Worm (Caenorhabditis elegans): ENCODE data around the gene fbxa-115.

Gene fbxa-115

DNA sequence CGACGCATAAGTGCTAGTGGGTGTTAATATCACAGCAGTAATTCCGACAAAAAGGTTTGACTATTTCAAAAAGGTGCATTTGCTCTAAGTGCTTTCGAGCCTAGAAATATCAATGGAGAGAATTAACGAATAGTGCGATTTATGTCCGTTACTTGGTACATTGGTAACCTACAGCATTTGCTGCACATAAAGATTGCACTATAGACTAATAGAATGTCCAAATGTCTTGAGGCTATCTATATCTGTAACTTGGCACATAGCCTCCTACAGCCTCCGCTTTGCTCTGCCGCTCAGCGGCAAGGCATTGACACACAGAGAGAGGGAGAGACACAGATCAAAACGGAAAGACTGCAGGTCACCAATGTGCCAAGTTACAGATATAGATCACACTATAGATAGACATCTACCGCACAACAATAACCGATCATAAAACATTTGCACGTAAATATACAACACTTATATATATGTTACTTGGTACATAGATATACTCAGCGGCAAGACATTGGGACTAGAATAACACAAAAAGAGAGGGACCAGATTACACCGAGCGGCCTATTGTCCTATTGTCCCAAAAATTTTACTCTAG, 3.6 kb upstream of the fbxa-115 start, which contains the start of the genes srh-217 and Y113G7B.28:
Gene srh-217, minus strand, starts transcription at position 101 of the 586 bp plus-strand sequence.
Gene Y113G7B.28, plus strand, starts transcription at position 536 of the 586 bp plus-strand sequence.
- no peak for TF ChIP-seq nhr-77 (tag; optimal IDR thresholded peaks at IDR 0.05)
- no peak for TF ChIP-seq F26F4.8 (GFP tag; conservative IDR thresholded peaks at IDR 0.05)

DNA sequence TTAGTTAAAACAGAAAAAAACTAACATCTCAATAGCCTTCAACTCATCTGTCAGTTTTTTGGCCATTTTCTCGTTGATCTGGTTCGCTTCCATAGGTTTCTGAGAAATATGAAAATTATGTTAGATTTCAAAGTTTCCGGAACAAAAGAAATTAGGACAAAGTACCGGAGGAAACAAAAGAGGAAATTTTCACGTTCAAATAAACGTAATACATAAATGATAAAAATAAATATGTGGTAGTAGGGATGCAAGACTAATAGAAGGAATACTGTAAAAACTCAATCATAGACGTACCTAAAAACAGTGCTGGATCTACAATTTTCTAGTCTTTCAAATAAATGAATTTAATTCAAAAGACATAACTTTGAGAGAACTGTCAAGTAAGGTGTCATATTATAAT, 3.2 kb downstream of the fbxa-115 start, which contains the start of gene fbxa-116:
Gene fbxa-116, minus strand, starts transcription at position 101 of the 400 bp plus-strand sequence.
- TF ChIP-seq egl-27 (tag; optimal IDR thresholded peaks at IDR 0.05) (no peak), lin-13 (GFP tag; optimal IDR thresholded peaks at IDR 0.05) (no peak), ZK546.5 (tag; optimal IDR thresholded peaks at IDR 0.05) (no peak), F37D6.2 (tag; optimal IDR thresholded peaks at IDR 0.05) (no peak), aha-1 (tag) (peak; percentile 36), ZK337.2 (GFP tag; IDR thresholded peaks at IDR 0.05) (no peak), vab-7 (GFP tag; IDR thresholded peaks at IDR 0.05) (no peak), madf-5 (GFP tag; IDR thresholded peaks at IDR 0.05) (no peak), Y5F2A.4 (GFP tag; optimal IDR thresholded peaks at IDR 0.05) (no peak)

DNA sequence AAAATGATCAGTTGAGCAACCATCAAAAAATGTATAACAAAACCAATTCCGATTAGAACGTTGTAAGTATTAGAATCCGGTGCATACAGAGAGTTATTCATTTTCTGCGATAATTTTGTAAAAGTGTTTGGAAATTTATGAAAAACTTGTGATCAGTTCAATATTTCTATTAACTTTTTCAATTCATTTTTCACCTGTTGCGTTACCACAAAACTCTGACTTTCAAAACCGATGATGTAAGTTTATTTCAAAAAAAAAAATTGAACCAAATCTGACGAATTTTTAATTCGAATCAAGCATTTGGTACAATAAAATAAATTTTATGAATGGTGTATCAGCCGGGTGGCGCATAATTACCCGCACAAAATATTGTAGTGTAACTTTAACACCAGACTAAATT, 5.4 kb downstream of the fbxa-115 start, which contains the start of gene srz-16:
Gene srz-16, minus strand, starts transcription at position 101 of the 400 bp plus-strand sequence.
- TF ChIP-seq mxl-3 (GFP tag; optimal IDR thresholded peaks at IDR 0.05) = no peak
- TF ChIP-seq madf-5 (GFP tag; IDR thresholded peaks at IDR 0.05) = no peak
- TF ChIP-seq nhr-102 (tag; optimal IDR thresholded peaks at IDR 0.05) = no peak

DNA sequence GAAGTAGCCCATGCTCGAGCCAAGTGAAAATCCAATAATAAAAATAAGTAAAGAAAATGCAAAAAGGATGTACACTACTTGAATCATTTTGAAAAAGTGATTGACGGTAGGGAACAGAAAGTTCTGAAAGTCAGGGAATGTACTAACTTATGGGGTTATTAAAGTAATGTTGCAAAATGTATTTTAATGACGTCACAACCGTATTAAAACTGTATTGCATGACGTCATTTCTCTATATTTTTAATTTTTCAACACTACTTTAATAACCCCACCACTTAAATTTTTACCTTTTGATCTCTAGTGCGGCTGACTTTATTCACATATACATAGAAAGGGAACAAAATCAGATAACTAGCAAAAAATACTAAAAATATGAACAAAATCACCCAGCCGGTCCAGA, 9.6 kb downstream of the fbxa-115 start:
- no peak for TF ChIP-seq ZK337.2 (GFP tag; IDR thresholded peaks at IDR 0.05)
- TF ChIP-seq nhr-42 (GFP tag; IDR thresholded peaks at IDR 0.05) = no peak
- no peak for TF ChIP-seq T20F7.1 (GFP tag; optimal IDR thresholded peaks at IDR 0.05)
- TF ChIP-seq lin-39 (tag; optimal IDR thresholded peaks at IDR 0.05) = no peak
- no peak for TF ChIP-seq tra-1 (GFP tag; IDR thresholded peaks at IDR 0.05)
- no peak for TF ChIP-seq spr-1 (tag; optimal IDR thresholded peaks at IDR 0.05)
- TF ChIP-seq dmd-8 (GFP tag; IDR thresholded peaks at IDR 0.05) = no peak
- no peak for TF ChIP-seq ceh-20 (GFP tag; IDR thresholded peaks at IDR 0.05)
- TF ChIP-seq saeg-2 (GFP tag; IDR thresholded peaks at IDR 0.05) = no peak
- TF ChIP-seq nhr-237 (tag; optimal IDR thresholded peaks at IDR 0.05) = no peak
- no peak for TF ChIP-seq hmg-1.1 (GFP tag; IDR thresholded peaks at IDR 0.05)
- TF ChIP-seq mdt-29 (GFP tag; IDR thresholded peaks at IDR 0.05) = no peak
- TF ChIP-seq ama-1 (optimal IDR thresholded peaks at IDR 0.05) = no peak
- TF ChIP-seq sdz-12 (GFP tag; optimal IDR thresholded peaks at IDR 0.05) = no peak
- no peak for TF ChIP-seq daf-12 (tag; optimal IDR thresholded peaks at IDR 0.05)
- TF ChIP-seq lin-13 (GFP tag; optimal IDR thresholded peaks at IDR 0.05) = no peak
- no peak for TF ChIP-seq set-16 (GFP tag; IDR thresholded peaks at IDR 0.05)
- no peak for TF ChIP-seq tag-97 (GFP tag; IDR thresholded peaks at IDR 0.05)

DNA sequence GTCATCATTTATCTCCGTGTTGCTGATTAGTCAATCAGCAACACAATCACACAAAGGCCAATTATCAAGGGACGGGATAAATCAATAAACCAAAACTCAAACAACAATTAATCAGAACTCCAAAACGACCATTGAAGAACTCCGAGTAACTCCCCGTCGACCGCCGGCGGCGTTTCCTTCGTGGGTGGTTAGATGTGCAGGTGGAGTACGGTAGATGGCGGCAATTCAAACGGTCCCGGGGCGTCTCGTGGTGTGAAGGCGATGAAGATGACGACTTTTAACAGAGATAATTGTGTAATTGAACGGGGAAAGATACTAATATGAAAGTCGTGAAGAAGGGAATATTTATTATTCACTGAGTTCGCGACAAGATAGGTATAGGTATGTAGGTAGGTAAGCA, 10.4 kb downstream of the fbxa-115 start:
- peak; percentile 98 for TF ChIP-seq tra-1 (GFP tag; IDR thresholded peaks at IDR 0.05)

DNA sequence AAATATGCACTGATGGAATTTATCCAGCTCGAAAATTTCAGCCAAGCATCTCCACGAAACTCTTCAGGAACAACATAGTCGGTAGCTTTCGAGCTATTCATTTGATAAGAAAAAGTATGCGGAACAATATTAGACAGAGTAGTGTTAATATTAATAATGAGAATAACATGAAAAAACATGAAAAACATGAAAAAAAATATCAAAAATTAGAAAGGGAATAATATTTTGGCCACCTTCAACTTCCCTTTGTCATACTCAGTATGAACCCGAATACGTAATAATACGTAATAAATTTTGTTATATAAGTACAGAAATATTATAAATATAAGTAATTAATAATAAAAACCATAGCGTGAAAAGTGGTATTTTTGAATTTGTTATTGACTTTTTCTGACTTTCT, 20.0 kb downstream of the fbxa-115 start, which contains the start of gene srw-39:
Gene srw-39, minus strand, starts transcription at position 101 of the 400 bp plus-strand sequence.
- TF ChIP-seq lin-13 (GFP tag; optimal IDR thresholded peaks at IDR 0.05) (no peak), lsy-2 (tag; optimal IDR thresholded peaks at IDR 0.05) (no peak), ZK337.2 (GFP tag; IDR thresholded peaks at IDR 0.05) (no peak), ceh-82 (tag; optimal IDR thresholded peaks at IDR 0.05) (no peak), hmg-1.1 (GFP tag; IDR thresholded peaks at IDR 0.05) (no peak), spr-1 (tag; optimal IDR thresholded peaks at IDR 0.05) (no peak), nhr-41 (GFP tag; IDR thresholded peaks at IDR 0.05) (no peak), nhr-11 (tag; optimal IDR thresholded peaks at IDR 0.05) (no peak), Y5F2A.4 (GFP tag; optimal IDR thresholded peaks at IDR 0.05) (no peak), egl-27 (tag; optimal IDR thresholded peaks at IDR 0.05) (no peak)

All from whole organism, L4 larva.